Fruit fly (Drosophila melanogaster) S2 (cell line): ENCODE measurements around the gene BRWD3.

Experiments used
- CG8478 ChIP-seq: fragments of >200 bp; optimal IDR thresholded peaks from 2 replicates; lab custom pipeline; 2018
- CTCF ChIP-seq, 2 experiments: fragments of >200 bp; optimal IDR thresholded peaks; 2 replicates each; lab custom pipeline; 2018

BRWD3 gene

DNA sequence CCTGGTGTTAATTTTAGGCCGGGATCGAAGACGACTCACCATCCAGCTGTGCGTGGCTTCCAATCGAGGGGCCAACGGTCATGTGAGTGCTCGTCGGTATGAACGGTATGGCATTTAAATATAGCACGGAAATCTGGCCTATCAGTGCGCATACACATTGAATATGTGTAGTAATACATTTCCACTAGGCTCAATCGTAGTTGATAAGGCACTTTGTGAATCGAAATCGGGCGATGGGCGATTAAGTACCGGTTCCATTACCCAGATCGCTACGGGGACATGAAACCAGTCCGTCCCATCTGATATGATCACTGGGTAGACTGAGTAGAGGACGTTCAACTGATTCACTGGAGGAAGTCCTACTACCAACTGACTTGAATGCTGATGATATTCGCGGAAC, 33.4 kb upstream of the BRWD3 start:
- TF ChIP-seq CTCF (optimal IDR thresholded peaks at IDR 0.05; lab: Kevin White, UChicago), result no peak
- TF ChIP-seq CG8478 (lab: Kevin White, UChicago), result no peak

DNA sequence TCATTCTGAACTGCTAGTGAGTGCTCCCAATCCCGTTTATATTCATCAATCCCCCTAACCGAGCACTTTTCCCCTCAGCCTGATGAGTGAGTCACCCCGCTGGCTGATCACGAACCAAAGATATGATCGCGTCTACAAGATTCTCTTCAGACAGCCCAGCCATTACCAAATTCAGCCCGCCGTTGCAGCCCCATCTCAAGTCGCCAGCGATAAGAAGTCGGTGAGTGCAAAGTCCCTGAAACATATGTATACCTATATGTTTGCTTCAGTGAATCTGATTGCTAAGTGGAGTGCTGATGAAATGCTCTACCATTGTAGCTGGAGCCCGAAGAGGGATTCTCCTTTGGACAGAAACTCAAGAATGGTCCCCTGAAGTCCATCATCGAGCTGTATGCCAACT, 31.6 kb upstream of the BRWD3 start:
- TF ChIP-seq CTCF (optimal IDR thresholded peaks at IDR 0.05; lab: Kevin White, UChicago) (no peak), CG8478 (lab: Kevin White, UChicago) (no peak)

DNA sequence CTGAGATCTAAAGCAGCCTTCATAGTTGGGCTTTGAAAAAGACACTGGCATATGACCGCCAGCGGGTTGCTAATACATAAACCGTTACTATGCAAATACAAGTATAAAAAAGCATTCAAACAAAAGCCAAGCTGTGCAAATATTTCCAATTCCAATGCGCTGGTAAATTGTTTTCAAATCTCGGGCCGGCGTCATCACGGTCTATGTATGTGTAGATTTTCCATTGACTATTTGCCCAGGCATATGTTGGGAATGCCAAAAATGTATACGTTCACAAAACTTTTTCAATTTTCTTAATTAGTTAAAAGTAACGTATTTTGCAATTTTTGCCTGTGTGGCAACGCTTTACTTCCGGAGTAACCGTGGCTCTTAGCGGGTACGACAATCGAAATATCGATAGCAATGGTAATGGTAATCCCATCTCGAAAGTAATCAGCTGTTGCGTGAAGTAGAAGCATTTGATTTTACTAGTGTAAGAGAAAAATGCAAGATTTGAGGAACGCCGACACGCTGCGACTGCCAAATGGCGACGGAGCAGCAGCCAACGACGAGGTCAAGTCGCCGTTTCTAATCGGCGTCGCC, 28.9 kb upstream of the BRWD3 start, which contains the start of the genes CG34290 and Uck:
TSS of gene CG34290 (minus strand) at position 51 of the 582 bp plus-strand sequence.
TSS of gene Uck (plus strand) at position 405 of the 582 bp plus-strand sequence.
- TF ChIP-seq CG8478 (lab: Kevin White, UChicago), result no peak
- TF ChIP-seq CTCF (optimal IDR thresholded peaks at IDR 0.05; lab: Kevin White, UChicago), result peak; percentile 3 to 29

DNA sequence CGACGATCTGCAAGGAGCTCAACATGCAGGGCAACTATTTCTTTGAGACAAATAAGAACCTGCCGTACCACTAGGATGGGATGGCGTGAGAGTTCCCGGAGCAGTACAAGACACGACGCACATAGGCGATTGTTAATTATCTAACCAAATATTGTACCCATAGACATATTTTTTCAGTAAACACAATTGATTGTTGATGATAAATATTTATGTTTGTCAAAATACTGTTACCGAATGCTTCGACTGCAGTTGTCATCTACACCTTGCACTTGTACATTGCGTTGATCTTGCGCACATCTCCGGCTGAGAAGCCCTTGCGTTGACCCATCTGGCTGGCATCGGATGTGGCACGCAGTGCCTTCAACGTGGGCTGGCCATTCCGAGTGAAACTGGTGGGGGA, 25.6 kb upstream of the BRWD3 start:
- TF ChIP-seq CTCF (optimal IDR thresholded peaks at IDR 0.05; lab: Kevin White, UChicago) (no peak), CG8478 (lab: Kevin White, UChicago) (no peak)

DNA sequence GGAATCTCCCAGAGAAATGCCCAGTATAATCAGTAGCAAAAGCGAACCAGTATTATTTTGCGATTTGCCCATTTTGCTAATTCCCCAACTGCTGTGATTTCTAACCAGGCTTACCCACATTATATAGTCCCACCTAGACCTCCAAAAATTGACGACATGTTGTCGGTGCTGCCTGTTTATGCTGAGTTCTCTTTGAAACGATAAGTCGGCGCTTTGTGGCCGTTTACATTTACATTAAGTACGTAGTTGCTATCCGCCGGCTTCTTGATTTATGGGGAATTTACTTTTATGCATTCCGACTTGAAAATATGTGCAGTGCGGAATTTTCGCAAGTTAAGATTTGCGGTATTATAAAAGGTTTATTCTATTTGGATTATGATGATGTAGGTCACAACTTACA, 24.5 kb upstream of the BRWD3 start, which contains the start of gene CG5715:
TSS of gene CG5715 (minus strand) at position 101 of the 400 bp plus-strand sequence.
- TF ChIP-seq CTCF (optimal IDR thresholded peaks at IDR 0.05; lab: Kevin White, UChicago) (no peak), CG8478 (lab: Kevin White, UChicago) (no peak)

DNA sequence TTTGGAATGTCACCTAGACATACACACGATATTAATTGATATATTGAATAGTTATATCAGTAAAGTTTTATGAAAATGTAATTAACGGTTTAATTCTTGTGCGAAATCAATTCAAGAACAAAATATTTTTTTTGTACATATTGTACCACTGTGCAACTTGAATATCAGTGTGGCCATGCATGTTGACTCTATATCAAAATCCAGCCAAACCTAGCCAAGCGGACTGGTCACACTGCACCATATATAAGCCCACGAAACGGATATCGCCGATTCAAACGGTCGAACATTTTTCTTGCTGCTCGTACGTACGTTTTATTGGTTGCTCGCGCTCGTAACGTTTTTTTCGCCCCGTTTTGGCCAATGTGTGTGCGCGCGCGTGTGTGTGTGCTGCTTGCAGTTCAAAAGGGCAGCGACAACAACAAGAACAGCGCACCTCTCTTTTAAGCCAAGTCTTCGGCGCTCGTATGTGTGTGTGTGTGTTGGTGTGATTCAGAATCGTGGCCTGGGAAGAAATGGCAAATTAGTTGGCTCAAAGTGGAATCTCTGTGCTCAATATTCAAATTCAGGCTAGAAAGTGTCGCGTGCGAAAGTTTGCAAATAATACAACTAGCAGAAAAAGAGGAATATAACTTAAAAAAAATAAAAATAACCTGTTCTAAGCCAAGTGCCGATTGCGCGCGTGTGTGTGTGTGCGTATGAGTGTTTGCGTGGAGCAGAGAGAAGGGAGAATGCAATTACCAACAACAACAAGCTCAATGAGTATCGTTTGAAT, 23.8 kb upstream of the BRWD3 start, which contains the start of gene crb:
TSS of gene crb (plus strand) at position 295 of the 772 bp plus-strand sequence.
- no peak for TF ChIP-seq CTCF (optimal IDR thresholded peaks at IDR 0.05; lab: Kevin White, UChicago)
- TF ChIP-seq CG8478 (lab: Kevin White, UChicago), result no peak

DNA sequence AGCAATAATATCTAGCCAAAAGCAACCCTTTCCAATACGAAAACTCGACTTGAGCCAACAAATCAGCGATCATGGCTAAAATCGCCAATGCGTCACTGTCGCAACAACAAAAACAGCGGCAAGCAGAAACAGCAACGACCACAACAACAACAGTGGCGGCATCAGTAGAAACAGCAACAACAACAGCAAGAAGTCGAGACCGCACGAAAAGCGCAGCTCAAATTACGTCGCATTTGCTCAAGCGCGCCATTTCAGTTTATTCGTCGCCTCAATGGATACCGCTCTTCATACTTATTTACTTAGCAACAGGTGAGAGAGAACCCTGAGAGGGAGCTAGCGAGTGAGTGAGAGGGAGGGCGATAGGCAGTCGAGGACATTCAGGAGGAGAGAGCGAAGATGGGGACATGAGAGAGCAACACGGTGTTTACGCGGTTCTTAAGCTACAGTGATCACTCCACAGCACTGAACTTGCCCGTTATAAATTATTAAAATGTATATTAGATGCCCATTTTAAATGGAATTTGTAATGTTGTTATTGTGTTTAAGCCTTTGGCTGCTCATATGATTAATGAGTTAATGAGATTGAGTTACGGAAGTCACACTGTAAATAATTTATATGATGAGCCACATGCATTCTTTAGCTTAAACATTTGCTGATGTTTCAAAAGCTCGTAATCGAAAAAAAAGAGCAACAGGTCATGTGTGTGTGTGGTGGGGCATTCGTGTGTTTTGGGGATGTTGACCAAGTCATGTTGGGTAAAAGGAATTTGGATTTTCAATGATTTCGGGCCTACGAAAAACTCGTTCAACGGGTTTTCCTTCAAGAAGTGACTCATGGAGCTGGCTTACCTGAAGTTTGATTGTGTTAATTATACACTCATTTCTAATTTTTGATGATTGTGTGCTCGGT, 23.0 kb upstream of the BRWD3 start:
- TF ChIP-seq CTCF (optimal IDR thresholded peaks at IDR 0.05; lab: Kevin White, UChicago), result no peak
- no peak for TF ChIP-seq CG8478 (lab: Kevin White, UChicago)

DNA sequence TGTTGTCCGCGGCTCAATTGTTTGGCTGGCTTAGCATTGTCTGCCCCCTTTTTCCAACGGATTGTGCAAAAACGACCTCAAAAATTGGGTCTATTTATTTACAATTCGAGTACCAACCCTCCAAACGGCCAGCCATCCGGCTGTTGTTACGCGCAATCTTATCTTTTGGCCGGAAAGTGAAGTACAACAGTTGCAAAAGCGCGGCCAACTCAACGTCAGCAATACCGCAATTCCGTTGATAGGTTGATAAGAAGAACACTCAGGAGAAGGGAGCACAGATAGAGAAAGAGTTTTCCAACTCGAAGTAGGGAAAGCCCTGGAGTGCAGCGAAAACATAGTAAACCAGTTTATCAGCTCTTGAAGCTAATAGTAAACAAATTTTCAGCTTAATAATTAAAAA, 21.9 kb upstream of the BRWD3 start:
- TF ChIP-seq CG8478 (lab: Kevin White, UChicago), result no peak
- no peak for TF ChIP-seq CTCF (optimal IDR thresholded peaks at IDR 0.05; lab: Kevin White, UChicago)

DNA sequence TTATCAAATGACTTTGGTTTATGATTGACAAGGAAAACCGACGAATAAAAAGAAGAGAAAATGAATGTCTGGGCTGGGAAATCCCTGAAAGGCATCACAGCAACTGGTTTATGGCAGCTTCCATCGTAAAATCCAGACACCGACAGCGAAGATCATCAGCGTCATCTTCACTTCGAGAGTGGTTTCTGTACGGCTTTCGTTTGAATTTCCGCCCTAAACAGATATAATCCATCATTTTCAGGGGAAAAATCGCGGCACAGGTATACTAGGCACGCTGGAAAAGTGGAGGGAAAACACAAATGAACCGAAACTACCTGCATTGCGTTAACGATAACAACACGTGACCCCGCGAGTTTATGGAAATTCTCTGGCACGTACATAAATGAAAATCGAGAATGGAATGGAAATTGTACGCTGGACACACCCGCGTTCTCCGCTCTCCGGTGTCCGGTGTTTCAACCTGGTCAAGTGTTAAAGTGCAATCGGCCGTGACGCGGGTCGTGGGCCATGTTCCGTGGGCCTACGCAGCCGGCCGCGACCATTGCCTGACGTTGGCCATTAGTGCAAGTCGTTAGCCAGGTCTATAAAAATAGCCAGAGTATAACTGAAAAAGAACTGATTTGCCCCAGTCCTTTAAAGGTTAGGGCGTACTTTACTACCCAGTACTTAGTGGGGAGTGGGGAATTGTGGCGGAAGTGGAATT, 21.2 kb upstream of the BRWD3 start:
- no peak for TF ChIP-seq CTCF (optimal IDR thresholded peaks at IDR 0.05; lab: Kevin White, UChicago)
- TF ChIP-seq CG8478 (lab: Kevin White, UChicago), result no peak

DNA sequence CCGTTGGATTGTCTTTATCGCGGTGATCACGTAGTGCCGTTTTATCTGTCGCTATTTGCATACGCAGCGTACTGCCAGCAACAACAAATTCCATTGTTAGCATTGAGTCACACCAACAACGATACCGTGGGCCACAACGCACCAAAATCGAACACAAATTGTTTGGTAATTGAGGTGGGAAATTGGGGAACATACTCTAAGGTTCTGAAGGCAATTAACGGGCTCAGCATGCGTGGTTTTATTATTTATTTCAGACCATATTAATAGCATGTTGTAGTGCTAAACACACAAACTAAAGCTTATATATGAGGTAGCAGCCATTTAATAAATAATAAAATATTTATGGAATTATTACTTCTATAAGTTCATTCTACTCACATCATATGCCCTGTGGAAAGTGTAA, 20.3 kb upstream of the BRWD3 start:
- no peak for TF ChIP-seq CG8478 (lab: Kevin White, UChicago)
- TF ChIP-seq CTCF (optimal IDR thresholded peaks at IDR 0.05; lab: Kevin White, UChicago), result no peak

DNA sequence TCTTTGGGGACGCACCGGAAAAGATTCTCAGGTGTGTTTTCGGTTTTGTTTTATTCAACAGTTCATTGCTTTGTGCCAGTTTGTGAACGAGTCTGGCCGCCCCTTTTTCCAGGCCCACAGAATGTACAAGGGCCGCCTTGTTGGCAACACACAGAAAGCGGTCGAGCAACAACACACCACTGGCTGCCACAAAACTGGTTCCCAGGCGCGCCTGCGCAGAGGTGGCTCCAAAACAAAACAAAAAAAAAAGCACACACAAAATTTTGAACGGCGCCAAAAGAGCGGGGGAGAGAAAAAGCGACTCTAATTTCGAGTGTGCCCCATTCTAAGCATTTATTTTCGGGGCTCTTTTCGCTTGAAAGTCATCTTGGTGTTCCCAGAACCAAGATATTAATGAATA, 19.7 kb upstream of the BRWD3 start:
- TF ChIP-seq CTCF (optimal IDR thresholded peaks at IDR 0.05; lab: Kevin White, UChicago), result no peak
- TF ChIP-seq CG8478 (lab: Kevin White, UChicago), result no peak

DNA sequence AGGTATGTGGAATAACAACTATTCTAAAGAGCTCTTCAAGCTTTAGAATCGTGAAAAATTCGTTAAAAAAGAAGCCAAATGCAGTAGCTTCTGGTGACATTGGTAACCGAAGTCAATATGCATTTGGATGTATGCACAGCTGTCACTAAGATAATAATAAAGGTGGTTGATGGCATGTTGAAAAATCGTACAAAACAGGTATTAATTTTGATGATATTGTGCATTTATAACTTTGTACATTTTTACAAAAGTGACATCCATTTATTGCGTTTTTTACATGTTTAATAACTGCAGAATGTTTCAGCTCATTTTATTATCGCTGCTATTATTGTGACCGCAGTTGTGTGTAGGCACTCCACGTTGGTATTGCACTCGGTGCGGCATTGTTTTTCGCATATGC, 17.3 kb upstream of the BRWD3 start:
- TF ChIP-seq CG8478 (lab: Kevin White, UChicago) (no peak), CTCF (optimal IDR thresholded peaks at IDR 0.05; lab: Kevin White, UChicago) (no peak)

DNA sequence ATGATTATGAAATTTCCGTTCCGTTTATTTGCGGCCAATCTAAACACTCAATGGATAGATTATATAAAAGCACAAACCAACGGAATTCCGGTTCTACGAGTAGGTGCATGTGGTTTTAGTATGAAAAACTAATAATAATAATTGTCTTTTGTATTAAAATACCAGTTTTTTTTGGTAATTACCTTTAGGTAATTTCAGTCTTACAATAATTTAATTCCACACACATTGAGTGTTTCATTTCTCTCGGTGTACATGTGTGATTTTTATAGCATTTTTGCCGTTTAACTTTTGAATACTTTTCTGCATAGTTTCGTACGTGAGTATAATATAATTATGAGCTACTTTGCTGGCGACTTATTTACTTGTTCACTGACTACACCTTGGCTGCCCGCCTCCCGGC, 15.7 kb upstream of the BRWD3 start:
- no peak for TF ChIP-seq CG8478 (lab: Kevin White, UChicago)
- TF ChIP-seq CTCF (optimal IDR thresholded peaks at IDR 0.05; lab: Kevin White, UChicago), result no peak

DNA sequence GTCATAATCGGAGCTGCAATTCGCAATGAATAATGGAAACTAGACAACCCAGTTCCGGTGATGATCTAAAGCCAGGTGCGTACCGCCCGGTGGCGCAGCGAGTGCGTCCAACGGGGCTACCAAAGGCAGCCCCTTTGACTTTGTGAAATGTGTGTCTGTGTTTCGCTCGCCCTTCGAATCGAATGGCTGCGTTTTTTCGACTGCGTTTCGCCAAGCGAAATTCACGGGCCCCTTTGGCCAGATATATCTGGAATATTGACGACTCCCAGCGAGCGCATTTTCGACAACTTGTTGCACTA, 232 bp downstream of the BRWD3 start:
- no peak for TF ChIP-seq CG8478 (lab: Kevin White, UChicago)
- TF ChIP-seq CTCF (optimal IDR thresholded peaks at IDR 0.05; lab: Kevin White, UChicago), result no peak
